Worm (Caenorhabditis elegans) whole organism, L1 larva: ENCODE measurements around the gene srab-26.

Experiments used
- C04F5.9 ChIP-seq: sonication (generic microtip); optimal IDR thresholded peaks from 2 replicates; lab custom pipeline; 2016; ENCODE audit warnings: missing genetic modification characterization, missing compliant biosample characterization
- C16A3.4 ChIP-seq: fragments of 150-350 bp; optimal IDR thresholded peaks from 2 replicates; lab custom pipeline; 2014; ENCODE audit warnings: missing biosample characterization, missing genetic modification characterization
- aly-2 ChIP-seq: fragments of 150-350 bp; optimal IDR thresholded peaks from 2 replicates; lab custom pipeline; 2014; ENCODE audit warnings: missing biosample characterization, missing genetic modification characterization
- ceh-8 ChIP-seq: fragments of 200-800 bp; sonication (Bioruptor generic); optimal IDR thresholded peaks from 2 replicates; lab custom pipeline; 2018; ENCODE audit warnings: mild to moderate bottlenecking, missing genetic modification characterization, moderate library complexity, missing compliant biosample characterization
- ceh-88 ChIP-seq: fragments of 200-800 bp; sonication (Bioruptor generic); IDR thresholded peaks from 2 replicates; pipeline ENCODE4 v1.3.6; 2022; ENCODE audit warnings: missing genetic modification characterization, missing compliant biosample characterization
- ceh-90 ChIP-seq: sonication (generic microtip); optimal IDR thresholded peaks from 2 replicates; lab custom pipeline; 2016; ENCODE audit warnings: missing genetic modification characterization, missing compliant biosample characterization
- dsc-1 ChIP-seq: sonication (generic microtip); optimal IDR thresholded peaks from 2 replicates; lab custom pipeline; 2016; ENCODE audit warnings: mild to moderate bottlenecking, missing genetic modification characterization, missing compliant biosample characterization
- egl-13 ChIP-seq: sonication (generic microtip); optimal IDR thresholded peaks from 2 replicates; lab custom pipeline; 2016; ENCODE audit warnings: missing genotype, missing genetic modification reagents, missing genetic modification characterization, missing compliant biosample characterization
- elt-2 ChIP-seq: sonication (generic microtip); optimal IDR thresholded peaks from 2 replicates; lab custom pipeline; 2016; ENCODE audit warnings: missing genetic modification characterization, mild to moderate bottlenecking, inconsistent platforms, missing compliant biosample characterization, missing genetic modification reagents
- elt-3 ChIP-seq, 6 experiments: fragments of 150-350 bp in 1 of 6; sonication (generic microtip); optimal IDR thresholded peaks; 2 replicates each; lab custom pipeline; 2017 to 2018; ENCODE audit warnings: missing biosample characterization in 6 of 6, missing genetic modification characterization in 6 of 6, inconsistent platforms in 1 of 6
- fkh-4 ChIP-seq: sonication (generic microtip); optimal IDR thresholded peaks from 2 replicates; lab custom pipeline; 2016; ENCODE audit warnings: missing compliant biosample characterization, missing genetic modification characterization, borderline replicate concordance
- fkh-8 ChIP-seq: sonication (generic microtip); optimal IDR thresholded peaks from 2 replicates; lab custom pipeline; 2016; ENCODE audit warnings: mild to moderate bottlenecking, missing genetic modification characterization, missing compliant biosample characterization
- hlh-17 ChIP-seq: fragments of 200-800 bp; sonication (Bioruptor generic); optimal IDR thresholded peaks from 2 replicates; lab custom pipeline; 2018; ENCODE audit warnings: missing genetic modification characterization, mild to moderate bottlenecking, missing compliant biosample characterization, moderate library complexity, borderline replicate concordance
- hlh-4 ChIP-seq: sonication (generic microtip); optimal IDR thresholded peaks from 2 replicates; lab custom pipeline; 2016; ENCODE audit warnings: mild to moderate bottlenecking, missing genetic modification characterization, missing compliant biosample characterization
- isw-1 ChIP-seq: fragments of 200-800 bp; sonication (Bioruptor generic); IDR thresholded peaks from 2 replicates; pipeline ENCODE4 v1.3.6; 2022; ENCODE audit warnings: missing genetic modification characterization, missing compliant biosample characterization
- jun-1 ChIP-seq: fragments of 150-350 bp; optimal IDR thresholded peaks from 2 replicates; lab custom pipeline; 2014; ENCODE audit warnings: missing biosample characterization, missing genetic modification reagents, missing genetic modification characterization
- lin-13 ChIP-seq: fragments of 150-350 bp; optimal IDR thresholded peaks from 2 replicates; lab custom pipeline; 2014; ENCODE audit warnings: missing biosample characterization, missing genetic modification reagents, missing genetic modification characterization
- lin-35 ChIP-seq, 2 experiments: fragments of 150-350 bp; optimal IDR thresholded peaks; 2 replicates each; lab custom pipeline; 2014; ENCODE audit warnings: missing biosample characterization in 2 of 2, missing genetic modification characterization in 2 of 2, missing genetic modification reagents in 2 of 2
- lsy-2 ChIP-seq, 2 experiments: fragments of 150-350 bp; optimal IDR thresholded peaks; 2 replicates each; lab custom pipeline; 2014; ENCODE audit warnings: missing biosample characterization in 2 of 2, missing genetic modification characterization in 2 of 2
- mdl-1 ChIP-seq, 2 experiments: fragments of 150-350 bp; optimal IDR thresholded peaks; 2 replicates each; lab custom pipeline; 2014 to 2017; ENCODE audit warnings: missing biosample characterization in 2 of 2, missing genetic modification characterization in 2 of 2, inconsistent platforms in 1 of 2
- nhr-11 ChIP-seq: fragments of 150-350 bp; optimal IDR thresholded peaks from 2 replicates; lab custom pipeline; 2014; ENCODE audit warnings: missing biosample characterization, missing genetic modification characterization
- nhr-19 ChIP-seq: fragments of 200-800 bp; sonication (Bioruptor generic); conservative IDR thresholded peaks from 2 replicates; pipeline ENCODE4 v1.3.6; 2022; ENCODE audit warnings: missing genetic modification characterization, missing compliant biosample characterization
- nhr-20 ChIP-seq: sonication (generic microtip); optimal IDR thresholded peaks from 2 replicates; lab custom pipeline; 2016; ENCODE audit warnings: mild to moderate bottlenecking, missing genetic modification characterization, missing compliant biosample characterization
- nhr-237 ChIP-seq: fragments of 150-350 bp; optimal IDR thresholded peaks from 2 replicates; lab custom pipeline; 2014; ENCODE audit warnings: missing biosample characterization, missing genetic modification characterization
- nhr-28 ChIP-seq: fragments of 150-350 bp; optimal IDR thresholded peaks from 2 replicates; lab custom pipeline; 2014; ENCODE audit warnings: missing biosample characterization, missing genetic modification characterization
- nhr-47 ChIP-seq: sonication (generic microtip); optimal IDR thresholded peaks from 2 replicates; lab custom pipeline; 2016; ENCODE audit warnings: mild to moderate bottlenecking, missing genetic modification characterization, moderate library complexity, missing compliant biosample characterization
- nhr-71 ChIP-seq: sonication (generic microtip); optimal IDR thresholded peaks from 2 replicates; lab custom pipeline; 2016; ENCODE audit warnings: mild to moderate bottlenecking, missing genetic modification characterization, moderate library complexity, missing compliant biosample characterization
- nhr-84 ChIP-seq: sonication (generic microtip); optimal IDR thresholded peaks from 2 replicates; lab custom pipeline; 2017; ENCODE audit warnings: missing biosample characterization, missing genetic modification characterization
- nhr-85 ChIP-seq: sonication (generic microtip); peaks from one replicate; lab custom pipeline; 2016; ENCODE audit warnings: missing genetic modification characterization, inconsistent platforms, missing compliant biosample characterization
- pax-3 ChIP-seq: fragments of 200-800 bp; sonication (Bioruptor generic); optimal IDR thresholded peaks from 2 replicates; lab custom pipeline; 2018; ENCODE audit warnings: mild to moderate bottlenecking, missing genetic modification characterization, moderate library complexity, missing compliant biosample characterization
- pqm-1 ChIP-seq: sonication (generic microtip); optimal IDR thresholded peaks from 3 replicates; lab custom pipeline; 2017; ENCODE audit warnings: missing biosample characterization, missing genetic modification characterization
- rnt-1 ChIP-seq: sonication (generic microtip); optimal IDR thresholded peaks from 2 replicates; lab custom pipeline; 2016; ENCODE audit warnings: mild to moderate bottlenecking, missing genetic modification characterization, moderate library complexity, missing compliant biosample characterization
- skn-1 ChIP-seq: fragments of 150-350 bp; optimal IDR thresholded peaks from 2 replicates; lab custom pipeline; 2014; ENCODE audit warnings: missing biosample characterization, missing genetic modification characterization
- sup-37 ChIP-seq: fragments of 200-800 bp; sonication (Bioruptor generic); optimal IDR thresholded peaks from 2 replicates; lab custom pipeline; 2018; ENCODE audit warnings: mild to moderate bottlenecking, missing genetic modification characterization, missing compliant biosample characterization
- swsn-7 ChIP-seq: sonication (generic microtip); optimal IDR thresholded peaks from 2 replicates; lab custom pipeline; 2016; ENCODE audit warnings: missing genetic modification characterization, missing compliant biosample characterization
- tlp-1 ChIP-seq: fragments of 150-350 bp; optimal IDR thresholded peaks from 2 replicates; lab custom pipeline; 2014; ENCODE audit warnings: missing biosample characterization, missing genetic modification characterization
- unc-30 ChIP-seq: sonication (generic microtip); optimal IDR thresholded peaks from 2 replicates; lab custom pipeline; 2017; ENCODE audit warnings: missing biosample characterization, missing genetic modification characterization
- unc-86 ChIP-seq: sonication (generic microtip); optimal IDR thresholded peaks from 2 replicates; lab custom pipeline; 2016; ENCODE audit warnings: missing genetic modification characterization, missing compliant biosample characterization
- unc-98 ChIP-seq: fragments of 200-800 bp; sonication (Bioruptor generic); IDR thresholded peaks from 2 replicates; pipeline ENCODE4 v1.3.6; 2022; ENCODE audit warnings: missing genetic modification characterization, missing compliant biosample characterization
- vab-15 ChIP-seq: sonication (generic microtip); optimal IDR thresholded peaks from 2 replicates; lab custom pipeline; 2017; ENCODE audit warnings: missing genotype, mild to moderate bottlenecking, missing genetic modification characterization, missing compliant biosample characterization
- xbp-1 ChIP-seq: sonication (generic microtip); optimal IDR thresholded peaks from 2 replicates; lab custom pipeline; 2016; ENCODE audit warnings: missing genetic modification characterization, missing compliant biosample characterization
- zag-1 ChIP-seq: fragments of 150-350 bp; optimal IDR thresholded peaks from 2 replicates; lab custom pipeline; 2014; ENCODE audit warnings: missing biosample characterization, missing genetic modification characterization
- zip-4 ChIP-seq: fragments of 200-800 bp; sonication (Bioruptor generic); optimal IDR thresholded peaks from 2 replicates; lab custom pipeline; 2018; ENCODE audit warnings: mild to moderate bottlenecking, missing genetic modification characterization, moderate library complexity, missing compliant biosample characterization
- ztf-11 ChIP-seq, 2 experiments: sonication (generic microtip); optimal IDR thresholded peaks; 2 replicates each; lab custom pipeline; 2016 to 2017; ENCODE audit warnings: missing genetic modification characterization in 2 of 2, missing biosample characterization in 1 of 2, missing compliant biosample characterization in 1 of 2

Gene srab-26

DNA sequence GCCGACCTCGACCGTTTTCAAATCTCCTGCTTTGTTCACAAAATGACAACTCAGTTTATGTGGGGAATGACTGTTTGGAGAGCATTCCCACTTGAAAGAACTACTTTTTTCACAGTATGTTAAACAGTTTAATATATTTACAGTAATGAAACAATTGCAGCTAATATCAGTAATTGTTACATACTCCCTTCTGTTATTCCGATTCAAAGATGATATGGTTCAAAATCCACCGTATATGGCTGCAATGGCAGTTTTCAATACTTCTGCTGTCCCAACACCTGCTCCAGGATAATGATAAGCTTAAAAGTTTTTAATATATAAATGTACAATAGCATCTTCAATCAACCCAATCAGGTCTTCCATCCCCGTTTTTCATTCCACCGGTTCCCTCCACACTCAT is 27.9 kb upstream of the srab-26 start:
- TF ChIP-seq hlh-17 (GFP tag; lab: Kevin White, UChicago) (no peak), dsc-1 (no peak), ztf-11 (tag; optimal IDR thresholded peaks at IDR 0.05; lab: Kevin White, UChicago) (no peak), aly-2 (tag; lab: Kevin White, UChicago) (no peak), nhr-84 (tag; lab: Kevin White, UChicago) (no peak), elt-2 (no peak), lsy-2 (tag; optimal IDR thresholded peaks at IDR 0.05; lab: Kevin White, UChicago) (no peak), mdl-1 (tag; optimal IDR thresholded peaks at IDR 0.05; lab: Kevin White, UChicago) (no peak), fkh-4 (tag; lab: Kevin White, UChicago) (no peak), nhr-11 (tag; lab: Kevin White, UChicago) (no peak), pax-3 (tag; lab: Kevin White, UChicago) (no peak), nhr-19 (GFP tag; lab: Robert Waterston, UW) (no peak), swsn-7 (tag; lab: Kevin White, UChicago) (no peak), zag-1 (tag; lab: Kevin White, UChicago) (no peak), jun-1 (tag; lab: Kevin White, UChicago) (no peak)

DNA sequence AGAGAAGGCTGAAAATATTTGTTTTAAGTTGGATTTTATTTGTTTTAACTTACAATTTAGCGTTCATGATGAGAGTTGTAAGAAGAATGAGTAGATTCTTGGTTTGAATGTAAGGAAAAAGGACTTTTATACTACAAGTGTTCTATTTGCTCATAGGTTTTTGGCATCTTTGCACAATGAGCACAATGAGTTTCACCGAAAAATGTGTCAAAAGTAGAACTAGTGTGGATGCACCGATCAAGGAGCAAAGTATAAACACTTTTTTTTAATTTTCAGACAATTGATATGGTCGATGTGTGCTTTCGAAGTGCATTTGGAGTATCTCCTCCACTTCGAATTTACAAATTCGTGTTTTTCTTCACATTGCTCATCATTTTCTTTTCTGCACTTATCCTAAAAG is 26.8 kb upstream of the srab-26 start, which contains the start of gene fipr-11:
fipr-11 (minus strand) TSS at position 101 of the 400 bp plus-strand sequence.
- TF ChIP-seq nhr-84 (tag; lab: Kevin White, UChicago) (no peak), isw-1 (GFP tag; lab: Robert Waterston, UW) (no peak), fkh-8 (tag; lab: Kevin White, UChicago) (no peak), skn-1 (tag; lab: Kevin White, UChicago) (no peak), nhr-19 (GFP tag; lab: Robert Waterston, UW) (no peak), zag-1 (tag; lab: Kevin White, UChicago) (no peak), nhr-28 (tag; lab: Kevin White, UChicago) (no peak), nhr-85 (tag; lab: Kevin White, UChicago) (no peak), aly-2 (tag; lab: Kevin White, UChicago) (no peak), elt-3 (tag; optimal IDR thresholded peaks at IDR 0.05; lab: Kevin White, UChicago) (no peak), ceh-90 (tag; lab: Kevin White, UChicago) (no peak)
- TF ChIP-seq, all 84 proteins: peak for 0

DNA sequence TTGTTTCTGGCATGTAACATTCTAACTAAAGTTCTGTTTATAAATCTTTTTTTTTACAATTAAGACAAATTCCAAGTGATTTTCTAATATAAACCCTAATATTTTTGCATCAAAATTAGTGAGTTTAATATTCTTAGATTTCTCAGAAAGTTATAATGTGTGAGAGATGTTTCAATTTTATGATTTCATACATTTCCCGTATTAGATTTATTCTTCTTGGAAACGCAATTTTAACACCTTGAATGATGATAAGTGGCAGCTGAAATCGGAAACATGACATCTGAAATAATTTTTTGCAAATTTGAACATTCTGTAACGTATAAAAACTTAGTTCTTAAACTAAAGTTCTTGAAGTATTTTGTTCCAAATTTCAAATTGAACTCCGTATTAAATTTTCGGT is 21.8 kb upstream of the srab-26 start:
- peak; percentile 66 for TF ChIP-seq nhr-47 (tag; lab: Kevin White, UChicago)
- peak; percentile 42 for TF ChIP-seq nhr-71 (tag; lab: Kevin White, UChicago)
- TF ChIP-seq C04F5.9 (tag; lab: Kevin White, UChicago) = no peak
- TF ChIP-seq hlh-4 = peak; percentile 94
- peak; percentile 67 for TF ChIP-seq egl-13
- peak; percentile 43 for TF ChIP-seq fkh-8 (tag; lab: Kevin White, UChicago)
- TF ChIP-seq lin-13 (GFP tag; lab: Kevin White, UChicago) = no peak

DNA sequence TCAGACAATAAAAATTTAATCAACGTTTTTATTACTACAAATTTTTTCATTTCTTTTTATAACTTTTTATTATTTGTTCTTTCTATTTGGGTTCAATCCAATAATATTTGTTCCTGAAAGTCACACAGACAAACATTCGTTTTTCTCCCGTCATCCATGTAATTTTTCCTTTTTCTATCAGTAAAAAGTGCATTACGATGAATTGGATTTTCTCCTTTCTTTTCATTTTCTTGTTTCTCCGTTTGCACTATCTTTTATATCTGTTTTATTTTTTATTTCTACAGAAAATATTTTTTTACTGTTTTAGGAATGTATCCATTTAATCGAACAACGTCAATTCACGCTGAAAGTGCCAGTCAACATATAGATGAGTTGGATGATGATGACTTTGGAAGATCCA is 20.0 kb upstream of the srab-26 start, which contains the start of gene egl-47:
egl-47 (plus strand) TSS at position 301 of the 400 bp plus-strand sequence.
- TF ChIP-seq nhr-20 (tag; lab: Kevin White, UChicago) (no peak), sup-37 (GFP tag; lab: Kevin White, UChicago) (no peak), C16A3.4 (tag; lab: Kevin White, UChicago) (no peak), vab-15 (tag; lab: Kevin White, UChicago) (no peak)

DNA sequence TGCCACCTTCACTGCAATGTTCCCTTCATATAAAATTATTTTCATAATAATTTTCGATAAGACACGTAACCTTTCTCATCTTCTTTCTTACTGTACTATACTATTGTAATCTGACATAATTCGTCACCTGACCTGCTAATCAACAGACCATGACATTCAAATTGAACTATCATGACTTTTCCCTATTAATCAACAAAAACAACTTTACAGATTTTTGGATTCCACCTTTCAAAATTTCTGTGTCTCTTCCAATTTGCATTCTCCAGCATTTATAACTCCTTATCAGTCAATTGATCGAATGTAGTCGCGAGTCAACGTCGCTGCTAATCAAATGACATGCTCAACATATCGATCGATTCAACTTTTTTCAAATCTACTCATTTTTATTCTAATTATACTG is 10.3 kb upstream of the srab-26 start, which contains the start of gene fshr-1:
fshr-1 (plus strand) TSS at position 209 of the 400 bp plus-strand sequence.
- TF ChIP-seq tlp-1 (tag; lab: Kevin White, UChicago) (no peak), unc-30 (tag; lab: Kevin White, UChicago) (no peak), xbp-1 (tag; lab: Kevin White, UChicago) (no peak), unc-98 (GFP tag; lab: Robert Waterston, UW) (no peak), rnt-1 (tag; lab: Kevin White, UChicago) (no peak), unc-86 (tag; lab: Kevin White, UChicago) (no peak), swsn-7 (tag; lab: Kevin White, UChicago) (no peak), zip-4 (no peak), nhr-28 (tag; lab: Kevin White, UChicago) (no peak), jun-1 (tag; lab: Kevin White, UChicago) (no peak), nhr-20 (tag; lab: Kevin White, UChicago) (peak; percentile 5), ceh-8 (no peak), ceh-88 (GFP tag; lab: Robert Waterston, UW) (no peak), C16A3.4 (tag; lab: Kevin White, UChicago) (no peak), lin-35 (GFP tag; optimal IDR thresholded peaks at IDR 0.05; lab: Kevin White, UChicago) (peak in 1 of 2 experiments; percentile 14), nhr-11 (tag; lab: Kevin White, UChicago) (no peak), nhr-84 (tag; lab: Kevin White, UChicago) (no peak), nhr-237 (tag; lab: Kevin White, UChicago) (no peak), vab-15 (tag; lab: Kevin White, UChicago) (no peak), sup-37 (GFP tag; lab: Kevin White, UChicago) (no peak), pqm-1 (tag; lab: Kevin White, UChicago) (no peak)
